Worm (Caenorhabditis elegans) whole organism, late embryonic: Measurements from ENCODE around the gene ceh-28.

Source experiments
- C08G9.2 ChIP-seq: sonication (generic microtip); optimal IDR thresholded peaks from 2 replicates; lab custom pipeline; 2016; ENCODE audit warnings: mild to moderate bottlenecking, missing genetic modification characterization, moderate library complexity, missing compliant biosample characterization
- F13H6.1 ChIP-seq: sonication (generic microtip); optimal IDR thresholded peaks from 2 replicates; lab custom pipeline; 2016; ENCODE audit warnings: missing genetic modification characterization, missing compliant biosample characterization
- K02D7.2 ChIP-seq: sonication (generic microtip); optimal IDR thresholded peaks from 2 replicates; lab custom pipeline; 2017; ENCODE audit warnings: mild to moderate bottlenecking, missing genetic modification characterization, missing compliant biosample characterization
- K09A11.1 ChIP-seq: sonication (generic microtip); optimal IDR thresholded peaks from 2 replicates; lab custom pipeline; 2017; ENCODE audit warnings: antibody characterized with exemption, mild to moderate bottlenecking, missing genetic modification characterization, missing compliant biosample characterization; ENCODE audit not compliant: insufficient read depth
- Y22D7AL.16 ChIP-seq: sonication (generic microtip); optimal IDR thresholded peaks from 2 replicates; lab custom pipeline; 2016; ENCODE audit warnings: missing genetic modification characterization, missing compliant biosample characterization
- ceh-19 ChIP-seq: fragments of 200-800 bp; sonication (Bioruptor generic); optimal IDR thresholded peaks from 2 replicates; lab custom pipeline; 2018; ENCODE audit warnings: mild to moderate bottlenecking, missing genetic modification characterization, missing compliant biosample characterization
- ceh-30 ChIP-seq: fragments of 150-350 bp; optimal IDR thresholded peaks from 2 replicates; lab custom pipeline; 2014; ENCODE audit warnings: missing biosample characterization, missing genetic modification characterization
- ceh-31 ChIP-seq: sonication (generic microtip); optimal IDR thresholded peaks from 2 replicates; lab custom pipeline; 2016; ENCODE audit warnings: missing genetic modification characterization, missing compliant biosample characterization
- ceh-34 ChIP-seq: sonication (generic microtip); optimal IDR thresholded peaks from 2 replicates; lab custom pipeline; 2016; ENCODE audit warnings: mild to moderate bottlenecking, missing genetic modification characterization, missing compliant biosample characterization
- ceh-48 ChIP-seq: sonication (generic microtip); optimal IDR thresholded peaks from 2 replicates; lab custom pipeline; 2016; ENCODE audit warnings: missing genetic modification characterization, inconsistent platforms, missing compliant biosample characterization
- ceh-6 ChIP-seq: fragments of 200-800 bp; sonication (Bioruptor generic); optimal IDR thresholded peaks from 2 replicates; lab custom pipeline; 2018; ENCODE audit warnings: mild to moderate bottlenecking, missing genetic modification characterization, missing compliant biosample characterization
- ceh-9 ChIP-seq: sonication (generic microtip); optimal IDR thresholded peaks from 2 replicates; lab custom pipeline; 2016; ENCODE audit warnings: mild to moderate bottlenecking, missing genetic modification characterization, inconsistent platforms, missing compliant biosample characterization
- che-1 ChIP-seq: sonication (generic microtip); optimal IDR thresholded peaks from 2 replicates; lab custom pipeline; 2016; ENCODE audit warnings: mild to moderate bottlenecking, missing genetic modification characterization, missing compliant biosample characterization
- dmd-4 ChIP-seq: sonication (generic microtip); optimal IDR thresholded peaks from 2 replicates; lab custom pipeline; 2016; ENCODE audit warnings: borderline replicate concordance, missing genetic modification characterization, missing compliant biosample characterization
- dve-1 ChIP-seq: sonication (generic microtip); optimal IDR thresholded peaks from 2 replicates; lab custom pipeline; 2017; ENCODE audit warnings: antibody characterized with exemption, mild to moderate bottlenecking, missing genetic modification characterization, missing compliant biosample characterization
- elt-4 ChIP-seq: sonication (generic microtip); optimal IDR thresholded peaks from 2 replicates; lab custom pipeline; 2016; ENCODE audit warnings: missing genetic modification characterization, missing compliant biosample characterization
- ets-4 ChIP-seq: sonication (generic microtip); optimal IDR thresholded peaks from 2 replicates; lab custom pipeline; 2016; ENCODE audit warnings: missing genetic modification characterization, missing compliant biosample characterization
- eyg-1 ChIP-seq: sonication (generic microtip); optimal IDR thresholded peaks from 2 replicates; lab custom pipeline; 2016; ENCODE audit warnings: missing genotype, missing genetic modification characterization, missing compliant biosample characterization
- fax-1 ChIP-seq: sonication (generic microtip); optimal IDR thresholded peaks from 2 replicates; lab custom pipeline; 2016; ENCODE audit warnings: missing genotype, missing genetic modification characterization, missing compliant biosample characterization
- fkh-6 ChIP-seq: sonication (generic microtip); optimal IDR thresholded peaks from 2 replicates; lab custom pipeline; 2016; ENCODE audit warnings: missing genetic modification characterization, missing compliant biosample characterization
- gmeb-2 ChIP-seq: sonication (generic microtip); optimal IDR thresholded peaks from 2 replicates; lab custom pipeline; 2016; ENCODE audit warnings: missing genetic modification characterization, inconsistent platforms, missing compliant biosample characterization
- hlh-13 ChIP-seq: fragments of 200-800 bp; sonication (Bioruptor generic); optimal IDR thresholded peaks from 2 replicates; lab custom pipeline; 2018; ENCODE audit warnings: mild to moderate bottlenecking, missing genetic modification characterization, missing compliant biosample characterization
- hlh-15 ChIP-seq: sonication (generic microtip); optimal IDR thresholded peaks from 2 replicates; lab custom pipeline; 2016; ENCODE audit warnings: missing genetic modification characterization, missing compliant biosample characterization
- hlh-30 ChIP-seq: sonication (generic microtip); optimal IDR thresholded peaks from 2 replicates; lab custom pipeline; 2017; ENCODE audit warnings: antibody characterized with exemption, missing genetic modification characterization, missing compliant biosample characterization; ENCODE audit not compliant: insufficient read depth
- hlh-6 ChIP-seq: sonication (generic microtip); optimal IDR thresholded peaks from 2 replicates; lab custom pipeline; 2016; ENCODE audit warnings: missing genotype, missing genetic modification characterization, missing compliant biosample characterization
- hlh-8 ChIP-seq: sonication (generic microtip); optimal IDR thresholded peaks from 2 replicates; lab custom pipeline; 2016; ENCODE audit warnings: missing genotype, missing genetic modification characterization, missing compliant biosample characterization
- lin-11 ChIP-seq: fragments of 200-800 bp; sonication (Bioruptor generic); optimal IDR thresholded peaks from 2 replicates; lab custom pipeline; 2018; ENCODE audit warnings: mild to moderate bottlenecking, missing genetic modification characterization, missing compliant biosample characterization
- madf-2 ChIP-seq: sonication (generic microtip); optimal IDR thresholded peaks from 2 replicates; lab custom pipeline; 2017; ENCODE audit warnings: missing genetic modification characterization, missing compliant biosample characterization
- mec-3 ChIP-seq: sonication (generic microtip); optimal IDR thresholded peaks from 2 replicates; lab custom pipeline; 2016; ENCODE audit warnings: borderline replicate concordance, missing genetic modification characterization, missing compliant biosample characterization
- nfya-1 ChIP-seq: sonication (generic microtip); optimal IDR thresholded peaks from 2 replicates; lab custom pipeline; 2017; ENCODE audit warnings: missing genetic modification characterization, mild to moderate bottlenecking, missing compliant biosample characterization, antibody characterized with exemption, moderate library complexity
- nhr-232 ChIP-seq: sonication (generic microtip); optimal IDR thresholded peaks from 2 replicates; lab custom pipeline; 2016; ENCODE audit warnings: missing genetic modification characterization, missing compliant biosample characterization
- npax-4 ChIP-seq: sonication (generic microtip); optimal IDR thresholded peaks from 2 replicates; lab custom pipeline; 2016; ENCODE audit warnings: missing genetic modification characterization, missing compliant biosample characterization
- pag-3 ChIP-seq: sonication (generic microtip); optimal IDR thresholded peaks from 2 replicates; lab custom pipeline; 2016; ENCODE audit warnings: missing compliant biosample characterization, missing genetic modification characterization, borderline replicate concordance
- pat-9 ChIP-seq: fragments of 200-800 bp; sonication (Bioruptor generic); optimal IDR thresholded peaks from 2 replicates; lab custom pipeline; 2018; ENCODE audit warnings: mild to moderate bottlenecking, missing genetic modification characterization, moderate library complexity, missing compliant biosample characterization
- pax-1 ChIP-seq: fragments of 150-350 bp; optimal IDR thresholded peaks from 2 replicates; lab custom pipeline; 2014; ENCODE audit warnings: missing biosample characterization, missing genetic modification characterization
- pha-2 ChIP-seq: sonication (generic microtip); optimal IDR thresholded peaks from 2 replicates; lab custom pipeline; 2017; ENCODE audit warnings: mild to moderate bottlenecking, missing genetic modification characterization, missing compliant biosample characterization
- pros-1 ChIP-seq: fragments of 150-350 bp; optimal IDR thresholded peaks from 2 replicates; lab custom pipeline; 2014; ENCODE audit warnings: missing biosample characterization, missing genetic modification reagents, missing genetic modification characterization
- ref-2 ChIP-seq: sonication (generic microtip); optimal IDR thresholded peaks from 2 replicates; lab custom pipeline; 2016; ENCODE audit warnings: missing genetic modification characterization, missing compliant biosample characterization
- rnt-1 ChIP-seq: sonication (generic microtip); optimal IDR thresholded peaks from 2 replicates; lab custom pipeline; 2016; ENCODE audit warnings: missing genetic modification characterization, missing compliant biosample characterization
- sdc-2 ChIP-seq: sonication (generic microtip); optimal IDR thresholded peaks from 2 replicates; lab custom pipeline; 2016; ENCODE audit warnings: missing genotype, missing genetic modification characterization, missing compliant biosample characterization
- sox-2 ChIP-seq: fragments of 200-800 bp; sonication (Bioruptor generic); IDR thresholded peaks from 2 replicates; pipeline ENCODE4 v1.3.6; 2022; ENCODE audit warnings: missing genetic modification reagents, missing genetic modification characterization, missing compliant biosample characterization
- sox-4 ChIP-seq: sonication (generic microtip); optimal IDR thresholded peaks from 2 replicates; lab custom pipeline; 2017; ENCODE audit warnings: mild to moderate bottlenecking, missing genetic modification characterization, inconsistent platforms, missing compliant biosample characterization
- ttx-3 ChIP-seq: sonication (generic microtip); optimal IDR thresholded peaks from 2 replicates; lab custom pipeline; 2016; ENCODE audit warnings: missing genetic modification reagents, missing genetic modification characterization, missing compliant biosample characterization
- unc-3 ChIP-seq, 2 experiments: fragments of 200-800 bp in 1 of 2; sonication (Bioruptor generic) in 1 of 2; sonication (generic microtip) in 1 of 2; conservative IDR thresholded peaks in 1 of 2; optimal IDR thresholded peaks in 1 of 2; 2 replicates each; pipeline versions ENCODE4 v1.3.6 to Lab custom; 2016 to 2022; ENCODE audit warnings: missing compliant biosample characterization in 2 of 2, missing genetic modification characterization in 2 of 2, missing genetic modification reagents in 1 of 2
- unc-42 ChIP-seq: sonication (generic microtip); optimal IDR thresholded peaks from 2 replicates; lab custom pipeline; 2016; ENCODE audit warnings: missing genotype, missing genetic modification characterization, missing compliant biosample characterization
- unc-55 ChIP-seq: sonication (generic microtip); optimal IDR thresholded peaks from 2 replicates; lab custom pipeline; 2017; ENCODE audit warnings: missing biosample characterization, missing genetic modification reagents, missing genetic modification characterization
- unc-86 ChIP-seq: sonication (generic microtip); optimal IDR thresholded peaks from 2 replicates; lab custom pipeline; 2016; ENCODE audit warnings: missing genetic modification characterization, missing compliant biosample characterization

ceh-28 gene

DNA sequence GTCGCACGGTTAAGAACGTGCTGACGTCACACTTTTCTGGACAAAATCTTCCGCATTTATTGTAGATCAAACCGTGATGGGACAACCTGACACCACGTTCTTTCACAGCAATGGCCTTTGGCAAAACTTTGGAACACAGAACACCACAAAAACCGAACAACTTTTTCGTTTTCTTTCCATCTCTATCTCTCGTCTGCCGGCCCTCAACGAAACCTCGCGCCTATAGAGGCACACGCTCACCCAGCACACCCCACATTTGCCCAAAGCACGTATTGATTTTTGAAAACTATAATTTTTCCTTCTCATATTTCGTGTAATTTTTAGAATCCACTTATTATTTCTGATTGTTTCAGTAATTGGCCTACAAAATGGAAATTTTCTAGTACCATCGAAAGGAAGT is 32.6 kb upstream of the ceh-28 start:
- no peak for TF ChIP-seq ceh-30 (tag; lab: Kevin White, UChicago)
- TF ChIP-seq npax-4 (tag; lab: Kevin White, UChicago): no peak
- TF ChIP-seq pros-1: no peak
- TF ChIP-seq pax-1 (tag; lab: Kevin White, UChicago): no peak
- TF ChIP-seq che-1 (tag; lab: Kevin White, UChicago): no peak
- no peak for TF ChIP-seq fax-1 (tag; lab: Kevin White, UChicago)
- no peak for TF ChIP-seq pag-3
- no peak for TF ChIP-seq hlh-6 (tag; lab: Kevin White, UChicago)
- TF ChIP-seq madf-2 (tag; lab: Kevin White, UChicago): no peak
- TF ChIP-seq elt-4 (tag; lab: Kevin White, UChicago): no peak
- TF ChIP-seq unc-55 (GFP tag; lab: Kevin White, UChicago): no peak
- TF ChIP-seq hlh-13 (GFP tag; lab: Kevin White, UChicago): no peak
- no peak for TF ChIP-seq C08G9.2 (tag; lab: Kevin White, UChicago)

DNA sequence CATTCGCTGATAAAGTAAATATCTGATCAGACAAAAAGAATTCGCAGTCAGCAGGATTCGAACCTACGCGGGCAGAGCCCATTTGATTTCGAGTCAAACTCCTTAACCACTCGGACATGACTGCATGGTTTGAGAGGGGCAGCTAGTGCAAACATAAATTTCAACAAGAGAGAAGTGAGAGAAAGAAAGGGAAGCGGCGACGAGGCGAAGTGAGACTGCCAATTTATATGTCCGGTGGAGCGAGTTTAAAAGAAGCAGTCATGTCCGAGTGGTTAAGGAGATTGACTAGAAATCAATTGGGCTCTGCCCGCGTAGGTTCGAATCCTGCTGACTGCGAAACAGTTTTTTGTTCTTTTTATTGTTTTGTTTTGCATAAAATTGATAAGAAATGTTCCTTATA is 28.1 kb upstream of the ceh-28 start:
- TF ChIP-seq K02D7.2 (tag; lab: Kevin White, UChicago) (peak; percentile 60), fax-1 (tag; lab: Kevin White, UChicago) (peak; percentile 77), ceh-31 (tag; lab: Kevin White, UChicago) (peak; percentile 90), ceh-19 (GFP tag; lab: Kevin White, UChicago) (peak; percentile 94), unc-86 (tag; lab: Kevin White, UChicago) (peak; percentile 79), ceh-34 (tag; lab: Kevin White, UChicago) (peak; percentile 94), C08G9.2 (tag; lab: Kevin White, UChicago) (peak; percentile 72), ceh-6 (peak; percentile 88), elt-4 (tag; lab: Kevin White, UChicago) (peak; percentile 42), lin-11 (tag; lab: Kevin White, UChicago) (peak; percentile 82), nfya-1 (peak; percentile 77), pros-1 (peak; percentile 52), hlh-13 (GFP tag; lab: Kevin White, UChicago) (peak; percentile 85), mec-3 (tag; lab: Kevin White, UChicago) (peak; percentile 30), sdc-2 (tag; lab: Kevin White, UChicago) (peak; percentile 92), hlh-15 (peak; percentile 42), ceh-48 (tag; lab: Kevin White, UChicago) (peak; percentile 79), npax-4 (tag; lab: Kevin White, UChicago) (peak; percentile 71), fkh-6 (tag; lab: Kevin White, UChicago) (peak; percentile 86), che-1 (tag; lab: Kevin White, UChicago) (peak; percentile 84), ttx-3 (tag; lab: Kevin White, UChicago) (peak; percentile 88), Y22D7AL.16 (tag; lab: Kevin White, UChicago) (peak; percentile 88), nhr-232 (tag; lab: Kevin White, UChicago) (peak; percentile 84), madf-2 (tag; lab: Kevin White, UChicago) (peak; percentile 93), F13H6.1 (peak; percentile 88), hlh-8 (tag; lab: Kevin White, UChicago) (peak; percentile 62), dmd-4 (tag; lab: Kevin White, UChicago) (peak; percentile 93), ref-2 (tag; lab: Kevin White, UChicago) (peak; percentile 92), rnt-1 (peak; percentile 88), eyg-1 (tag; lab: Kevin White, UChicago) (peak; percentile 81), ceh-9 (tag; lab: Kevin White, UChicago) (peak; percentile 60), ets-4 (tag; lab: Kevin White, UChicago) (peak; percentile 74), K09A11.1 (tag; lab: Kevin White, UChicago) (peak; percentile 76), sox-4 (tag; lab: Kevin White, UChicago) (peak; percentile 94), unc-3 (GFP tag; conservative IDR thresholded peaks at IDR 0.05; lab: Robert Waterston, UW) (peak; percentile 91), unc-3 (tag; optimal IDR thresholded peaks at IDR 0.05; lab: Kevin White, UChicago) (peak; percentile 70), unc-42 (peak; percentile 72), pat-9 (tag; lab: Kevin White, UChicago) (peak; percentile 84), hlh-6 (tag; lab: Kevin White, UChicago) (peak; percentile 96), sox-2 (GFP tag; lab: Robert Waterston, UW) (peak; percentile 84), hlh-30 (tag; lab: Kevin White, UChicago) (peak; percentile 36), ceh-30 (tag; lab: Kevin White, UChicago) (peak; percentile 35), gmeb-2 (tag; lab: Kevin White, UChicago) (peak; percentile 94), pag-3 (peak; percentile 67), pha-2 (peak; percentile 87), dve-1 (tag; lab: Kevin White, UChicago) (peak; percentile 96)
